Fruit fly (Drosophila melanogaster) whole organism, prepupa: ENCODE data around the gene sav.

Source experiments
- CG10631 ChIP-seq: fragments of 200-800 bp; sonication (Bioruptor generic); optimal IDR thresholded peaks from 2 replicates; lab custom pipeline; 2016; ENCODE audit warnings: missing biosample characterization, missing genetic modification characterization
- CG11294 ChIP-seq: fragments of 200-800 bp; sonication (Bioruptor generic); IDR thresholded peaks from 2 replicates; pipeline ENCODE4 v1.3.6; 2022; ENCODE audit warnings: missing biosample characterization, missing genetic modification characterization
- CG11902 ChIP-seq: fragments of 200-800 bp; sonication (Bioruptor generic); optimal IDR thresholded peaks from 3 replicates; lab custom pipeline; 2016; ENCODE audit warnings: missing biosample characterization, missing genetic modification characterization
- CG1621 ChIP-seq: fragments of 200-800 bp; sonication (Bioruptor generic); optimal IDR thresholded peaks from 3 replicates; lab custom pipeline; 2018; ENCODE audit warnings: missing biosample characterization, mild to moderate bottlenecking, missing genetic modification characterization
- CG16779 ChIP-seq: fragments of 200-800 bp; sonication (Bioruptor generic); optimal IDR thresholded peaks from 3 replicates; lab custom pipeline; 2017; ENCODE audit warnings: missing biosample characterization, mild to moderate bottlenecking, missing genetic modification characterization
- CG3032 ChIP-seq: fragments of 200-800 bp; optimal IDR thresholded peaks from 2 replicates; lab custom pipeline; 2019; ENCODE audit warnings: missing biosample characterization, mild to moderate bottlenecking, missing genetic modification characterization, moderate library complexity
- CG31627 ChIP-seq: fragments of 200-800 bp; sonication (Bioruptor generic); optimal IDR thresholded peaks from 3 replicates; lab custom pipeline; 2016; ENCODE audit warnings: missing biosample characterization, missing genetic modification characterization
- CG32006 ChIP-seq: fragments of 200-800 bp; sonication (Bioruptor generic); optimal IDR thresholded peaks from 3 replicates; lab custom pipeline; 2017; ENCODE audit warnings: missing biosample characterization, mild to moderate bottlenecking, missing genetic modification characterization
- CG4318 ChIP-seq: fragments of 200-800 bp; sonication (Bioruptor generic); optimal IDR thresholded peaks from 3 replicates; lab custom pipeline; 2017; ENCODE audit warnings: missing biosample characterization, mild to moderate bottlenecking, missing genetic modification characterization
- CG6276 ChIP-seq: fragments of 200-800 bp; sonication (Bioruptor generic); optimal IDR thresholded peaks from 2 replicates; lab custom pipeline; 2017; ENCODE audit warnings: missing biosample characterization, mild to moderate bottlenecking, missing genetic modification characterization
- CG6792 ChIP-seq: fragments of 200-800 bp; sonication (Bioruptor generic); optimal IDR thresholded peaks from 3 replicates; lab custom pipeline; 2016; ENCODE audit warnings: missing biosample characterization, missing genetic modification characterization
- CG6808 ChIP-seq: fragments of 200-800 bp; sonication (Bioruptor generic); optimal IDR thresholded peaks from 3 replicates; lab custom pipeline; 2017; ENCODE audit warnings: missing biosample characterization, missing genetic modification characterization, mild to moderate bottlenecking, moderate library complexity, missing genetic modification reagents
- CG9139 ChIP-seq: fragments of 200-800 bp; sonication (Bioruptor generic); optimal IDR thresholded peaks from 3 replicates; lab custom pipeline; 2017; ENCODE audit warnings: missing biosample characterization, mild to moderate bottlenecking, missing genetic modification characterization
- Eip75B ChIP-seq: fragments of 200-800 bp; sonication (Bioruptor generic); optimal IDR thresholded peaks from 3 replicates; lab custom pipeline; 2016; ENCODE audit warnings: missing biosample characterization, missing genetic modification characterization
- Eip78C ChIP-seq: fragments of 200-800 bp; sonication (Bioruptor generic); peaks from one replicate; lab custom pipeline; 2016; ENCODE audit warnings: missing biosample characterization, missing genetic modification characterization
- Ets21C ChIP-seq: fragments of 200-800 bp; sonication (Bioruptor generic); optimal IDR thresholded peaks from 3 replicates; lab custom pipeline; 2016; ENCODE audit warnings: missing biosample characterization, missing genetic modification characterization
- Gug ChIP-seq: fragments of 200-800 bp; sonication (Bioruptor generic); IDR thresholded peaks from 2 replicates; pipeline ENCODE4 v1.3.6; 2022; ENCODE audit warnings: missing biosample characterization, missing genetic modification characterization
- Hr39 ChIP-seq: fragments of 200-800 bp; sonication (Bioruptor generic); optimal IDR thresholded peaks from 2 replicates; lab custom pipeline; 2016; ENCODE audit warnings: missing biosample characterization, missing genetic modification characterization
- Hr4 ChIP-seq: fragments of 200-800 bp; sonication (Bioruptor generic); optimal IDR thresholded peaks from 3 replicates; lab custom pipeline; 2016; ENCODE audit warnings: missing biosample characterization, missing genetic modification characterization
- Lpt ChIP-seq: fragments of 200-800 bp; sonication (Bioruptor generic); optimal IDR thresholded peaks from 3 replicates; lab custom pipeline; 2016; ENCODE audit warnings: missing biosample characterization, missing genetic modification characterization
- Met ChIP-seq: fragments of 200-800 bp; sonication (Bioruptor generic); optimal IDR thresholded peaks from 3 replicates; lab custom pipeline; 2016; ENCODE audit warnings: missing biosample characterization, missing genetic modification characterization
- Sox102F ChIP-seq: fragments of 200-800 bp; sonication (Bioruptor generic); optimal IDR thresholded peaks from 2 replicates; lab custom pipeline; 2016; ENCODE audit warnings: missing biosample characterization, mild to moderate bottlenecking, missing genetic modification characterization
- Sox14 ChIP-seq: fragments of 200-800 bp; sonication (Bioruptor generic); optimal IDR thresholded peaks from 3 replicates; lab custom pipeline; 2016; ENCODE audit warnings: missing biosample characterization, missing genetic modification characterization
- acj6 ChIP-seq: fragments of 200-800 bp; sonication (Bioruptor generic); optimal IDR thresholded peaks from 3 replicates; lab custom pipeline; 2016; ENCODE audit warnings: missing biosample characterization, missing genetic modification characterization
- cyc ChIP-seq: fragments of 200-800 bp; sonication (Bioruptor generic); optimal IDR thresholded peaks from 3 replicates; lab custom pipeline; 2016; ENCODE audit warnings: missing biosample characterization, missing genetic modification characterization
- dsx ChIP-seq: fragments of 200-800 bp; optimal IDR thresholded peaks from 3 replicates; lab custom pipeline; 2019; ENCODE audit warnings: missing biosample characterization, mild to moderate bottlenecking, missing genetic modification characterization, moderate library complexity; ENCODE audit not compliant: poor library complexity, severe bottlenecking
- eg ChIP-seq: fragments of 200-800 bp; sonication (Bioruptor generic); IDR thresholded peaks from 3 replicates; pipeline ENCODE4 v1.3.6; 2022; ENCODE audit warnings: missing biosample characterization, missing genetic modification characterization
- esn ChIP-seq: fragments of 200-800 bp; sonication (Bioruptor generic); optimal IDR thresholded peaks from 2 replicates; lab custom pipeline; 2016; ENCODE audit warnings: missing biosample characterization, mild to moderate bottlenecking, missing genetic modification characterization, moderate library complexity
- fd59A ChIP-seq: fragments of 200-800 bp; sonication (Bioruptor generic); optimal IDR thresholded peaks from 2 replicates; lab custom pipeline; 2017; ENCODE audit warnings: missing biosample characterization, mild to moderate bottlenecking, missing genetic modification characterization, missing genetic modification reagents
- fd85E ChIP-seq: fragments of 200-800 bp; sonication (Bioruptor generic); optimal IDR thresholded peaks from 3 replicates; lab custom pipeline; 2016; ENCODE audit warnings: missing biosample characterization, missing genetic modification characterization
- fkh ChIP-seq: fragments of 200-800 bp; sonication (Bioruptor generic); optimal IDR thresholded peaks from 3 replicates; lab custom pipeline; 2017; ENCODE audit warnings: missing biosample characterization, mild to moderate bottlenecking, missing genetic modification characterization, moderate library complexity
- net ChIP-seq: fragments of 200-800 bp; sonication (Bioruptor generic); optimal IDR thresholded peaks from 3 replicates; lab custom pipeline; 2016; ENCODE audit warnings: missing biosample characterization, missing genetic modification characterization
- salr ChIP-seq, 2 experiments: fragments of 200-800 bp; sonication (Bioruptor generic); optimal IDR thresholded peaks; 3 replicates each; lab custom pipeline; 2016 to 2018; ENCODE audit warnings: missing biosample characterization in 2 of 2, missing genetic modification characterization in 2 of 2, mild to moderate bottlenecking in 1 of 2
- ss ChIP-seq, 2 experiments: fragments of 200-800 bp; sonication (Bioruptor generic); optimal IDR thresholded peaks; 2 replicates in 1 of 2; 3 replicates in 1 of 2; lab custom pipeline; 2017 to 2018; ENCODE audit warnings: mild to moderate bottlenecking in 2 of 2, missing biosample characterization in 2 of 2, missing genetic modification characterization in 2 of 2, moderate library complexity in 1 of 2
- svp ChIP-seq: fragments of 200-800 bp; sonication (Bioruptor generic); peaks from one replicate; lab custom pipeline; 2016; ENCODE audit warnings: missing biosample characterization, missing genetic modification characterization
- vri ChIP-seq: fragments of 200-800 bp; sonication (Bioruptor generic); optimal IDR thresholded peaks from 3 replicates; lab custom pipeline; 2016; ENCODE audit warnings: missing biosample characterization, mild to moderate bottlenecking, missing genetic modification characterization

Gene sav

DNA sequence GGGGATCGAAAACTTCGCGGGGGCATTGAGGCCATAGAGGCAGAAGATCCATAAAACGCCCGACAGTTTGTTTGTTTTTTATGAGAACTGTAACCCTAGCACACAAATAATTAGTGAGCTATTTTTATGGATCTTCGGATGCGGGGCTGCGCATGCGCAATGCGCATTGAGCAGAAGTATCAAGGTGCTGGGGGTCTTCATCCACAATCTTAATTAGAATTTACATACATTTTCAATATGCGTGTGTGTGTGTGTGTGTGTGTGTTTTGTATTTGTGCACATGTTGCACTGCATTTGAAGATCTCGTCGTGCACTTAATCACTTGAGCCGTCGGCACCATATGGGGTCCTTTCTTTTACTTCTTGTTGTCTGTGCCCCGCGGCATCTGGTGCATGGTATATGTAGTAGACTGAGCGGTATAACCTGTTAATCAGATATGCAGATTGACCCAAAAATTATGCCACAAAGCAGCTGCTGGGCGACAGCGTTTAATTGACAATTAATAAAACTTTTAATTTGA lies 18.3 kb downstream of the sav start:
- TF ChIP-seq cyc (GFP tag; lab: Kevin White, UChicago): no peak
- no peak for TF ChIP-seq CG31627
- no peak for TF ChIP-seq Eip78C
- no peak for TF ChIP-seq salr (GFP tag; optimal IDR thresholded peaks at IDR 0.05; lab: Kevin White, UChicago)
- TF ChIP-seq CG6808 (GFP tag; lab: Kevin White, UChicago): no peak
- TF ChIP-seq CG16779 (tag; lab: Kevin White, UChicago): no peak
- TF ChIP-seq CG9139 (GFP tag; lab: Kevin White, UChicago): no peak
- no peak for TF ChIP-seq Eip75B (GFP tag; lab: Kevin White, UChicago)

DNA sequence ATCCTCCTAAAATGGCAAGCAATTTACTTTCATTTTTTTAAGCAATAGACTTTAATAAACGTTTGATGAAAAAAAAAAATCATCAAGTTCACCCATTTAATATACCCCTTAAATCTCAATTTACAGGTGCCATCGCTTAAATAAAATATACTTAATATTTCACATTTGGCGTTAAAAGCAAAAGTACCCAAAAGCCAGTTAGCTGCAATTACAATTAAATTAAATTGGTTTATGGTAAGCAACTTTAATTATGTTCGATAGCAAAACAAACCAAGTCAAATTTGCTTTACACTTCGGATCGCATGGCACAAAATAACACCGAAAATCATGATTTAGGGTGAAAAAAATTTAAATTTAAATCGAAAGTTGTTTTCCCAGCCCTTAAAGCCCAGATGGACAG lies 19.2 kb downstream of the sav start, which contains the start of gene CG13838:
Gene CG13838, plus strand, starts transcription at position 301 of the 400 bp plus-strand sequence.
- no peak for TF ChIP-seq fkh
- TF ChIP-seq fd85E (GFP tag; lab: Kevin White, UChicago): no peak
- no peak for TF ChIP-seq CG11902 (GFP tag; lab: Kevin White, UChicago)
- no peak for TF ChIP-seq Met (GFP tag; lab: Kevin White, UChicago)
- TF ChIP-seq cyc (GFP tag; lab: Kevin White, UChicago): no peak
- TF ChIP-seq Ets21C (GFP tag; lab: Kevin White, UChicago): no peak
- no peak for TF ChIP-seq Sox14 (GFP tag; lab: Kevin White, UChicago)
- TF ChIP-seq net (GFP tag; lab: Kevin White, UChicago): no peak
- TF ChIP-seq CG11294 (GFP tag; lab: Robert Waterston, UW): no peak
- TF ChIP-seq CG4318 (GFP tag; lab: Kevin White, UChicago): no peak
- TF ChIP-seq ss (GFP tag; optimal IDR thresholded peaks at IDR 0.05; lab: Kevin White, UChicago): no peak
- no peak for TF ChIP-seq CG3032
- TF ChIP-seq eg (GFP tag; lab: Robert Waterston, UW): no peak
- no peak for TF ChIP-seq fd59A (GFP tag; lab: Kevin White, UChicago)
- no peak for TF ChIP-seq esn (GFP tag; lab: Kevin White, UChicago)
- no peak for TF ChIP-seq Hr39 (GFP tag; lab: Kevin White, UChicago)
- no peak for TF ChIP-seq CG6276 (GFP tag; lab: Kevin White, UChicago)

DNA sequence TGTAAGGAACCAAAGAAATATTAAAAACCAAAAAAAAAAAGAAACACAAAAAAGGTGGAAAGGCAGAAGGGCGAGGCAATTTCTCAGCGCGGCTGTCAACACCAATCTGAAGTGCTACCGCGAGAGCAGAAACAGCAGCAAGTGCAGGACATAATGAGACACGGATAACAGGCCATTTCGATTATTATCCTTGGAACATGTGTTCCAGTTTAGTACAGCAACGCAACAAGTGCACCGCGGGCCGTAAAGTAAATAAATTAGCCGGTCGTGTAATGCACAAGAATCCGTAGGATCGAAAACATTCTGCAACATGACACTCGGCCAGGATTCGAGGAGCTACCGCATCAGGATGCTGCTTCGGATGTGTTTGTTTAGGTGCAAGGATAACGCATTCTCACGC lies 23.0 kb downstream of the sav start:
- TF ChIP-seq svp (GFP tag; lab: Kevin White, UChicago) (peak; percentile 13), cyc (GFP tag; lab: Kevin White, UChicago) (no peak)

DNA sequence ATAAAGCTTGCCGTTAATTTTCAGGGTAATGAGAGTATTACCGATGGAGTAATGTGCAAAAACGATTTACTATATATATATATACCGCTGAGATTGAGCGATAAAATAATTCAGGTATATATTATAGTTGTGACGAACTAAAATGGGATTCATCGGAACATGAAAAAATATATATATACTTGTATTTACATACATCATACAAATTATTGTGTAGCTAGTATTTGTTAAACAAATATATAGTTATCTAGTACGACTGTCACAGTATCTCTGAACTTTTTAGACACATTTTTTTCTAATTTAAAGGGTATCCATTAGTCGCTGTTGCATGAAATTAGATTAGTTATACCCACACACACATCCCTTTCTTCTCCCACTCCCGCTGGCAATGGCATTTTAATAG lies 24.8 kb downstream of the sav start:
- TF ChIP-seq vri (GFP tag; lab: Kevin White, UChicago) (no peak), Eip78C (peak; percentile 62)

DNA sequence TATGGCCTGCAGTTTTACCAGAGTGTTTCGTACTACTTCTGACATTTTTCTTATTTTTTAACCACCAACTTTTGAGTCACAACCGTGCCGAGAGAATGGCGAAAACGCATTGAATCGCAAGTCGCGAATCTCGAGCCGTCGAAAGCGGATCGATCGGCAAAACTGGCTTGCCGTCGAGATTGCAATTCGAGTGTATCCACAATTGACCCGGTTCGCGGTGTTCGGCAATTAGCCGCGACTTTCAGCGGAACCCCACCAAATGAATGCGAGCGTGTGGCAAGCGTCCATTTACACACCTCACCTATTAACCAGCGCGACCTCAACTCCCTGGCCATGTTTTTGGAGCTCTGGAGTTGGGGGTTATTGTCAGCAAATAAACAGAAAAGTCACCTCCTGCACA lies 25.6 kb downstream of the sav start, which contains the start of gene CG13833:
Gene CG13833, minus strand, starts transcription at position 101 of the 400 bp plus-strand sequence.
- TF ChIP-seq fkh (no peak), Ets21C (GFP tag; lab: Kevin White, UChicago) (no peak), Gug (GFP tag; lab: Robert Waterston, UW) (no peak), CG4318 (GFP tag; lab: Kevin White, UChicago) (no peak), Eip78C (peak; percentile 28)

DNA sequence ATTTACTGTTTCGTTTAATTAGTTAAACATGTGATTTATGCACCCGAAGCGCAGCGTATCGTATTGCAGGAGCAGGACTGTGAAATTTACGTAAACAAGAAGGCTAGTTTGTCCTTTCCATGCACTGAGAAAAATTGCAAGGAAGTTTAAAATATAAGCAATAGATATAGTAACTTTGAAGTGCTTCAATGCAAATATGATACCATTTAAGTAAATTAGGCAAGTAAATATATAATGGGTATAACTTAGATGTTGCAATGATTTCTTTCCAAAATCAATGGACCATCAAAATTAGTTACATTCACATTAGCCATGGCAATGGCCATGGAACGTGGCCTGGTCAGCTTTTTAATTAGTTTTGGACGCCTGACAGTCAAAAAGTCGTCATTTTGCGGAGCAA lies 30.2 kb downstream of the sav start:
- TF ChIP-seq eg (GFP tag; lab: Robert Waterston, UW): no peak
- no peak for TF ChIP-seq esn (GFP tag; lab: Kevin White, UChicago)
- peak; percentile 10 for TF ChIP-seq Eip78C

DNA sequence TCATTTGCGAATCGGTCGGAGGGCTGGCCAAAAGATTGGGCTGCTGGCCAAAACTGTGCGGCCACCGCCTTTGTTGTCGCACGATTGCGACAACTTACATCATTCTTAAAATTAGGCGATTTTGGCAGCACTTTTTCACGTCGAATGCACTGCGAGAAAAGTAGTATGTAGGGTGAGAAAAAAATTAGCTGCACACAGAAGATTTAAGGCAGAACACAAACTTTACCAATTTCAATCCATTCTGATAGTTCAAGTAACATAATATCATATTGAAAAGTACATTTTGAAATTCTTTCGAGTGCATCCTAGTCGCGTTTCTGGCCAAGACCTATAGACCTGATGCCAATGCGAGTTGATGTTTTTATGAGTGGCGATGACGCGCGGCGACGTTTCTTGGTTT lies 32.6 kb downstream of the sav start:
- TF ChIP-seq Lpt (GFP tag; lab: Kevin White, UChicago): no peak
- no peak for TF ChIP-seq dsx
- no peak for TF ChIP-seq CG10631 (GFP tag; lab: Kevin White, UChicago)
- peak; percentile 47; the same call in 2 of the 3 replicates for TF ChIP-seq eg (GFP tag; lab: Robert Waterston, UW)
- TF ChIP-seq CG3032: no peak
- TF ChIP-seq CG1621 (tag; lab: Kevin White, UChicago): no peak
- no peak for TF ChIP-seq CG6792 (GFP tag; lab: Kevin White, UChicago)
- no peak for TF ChIP-seq acj6 (GFP tag; lab: Kevin White, UChicago)
- no peak for TF ChIP-seq Sox102F (GFP tag; lab: Kevin White, UChicago)
- TF ChIP-seq net (GFP tag; lab: Kevin White, UChicago): no peak
- TF ChIP-seq Gug (GFP tag; lab: Robert Waterston, UW): 0 out of 2 replicates have a peak, but pooled peaks have one; percentile 24
- no peak for TF ChIP-seq Ets21C (GFP tag; lab: Kevin White, UChicago)
- peak; percentile 15 for TF ChIP-seq CG32006 (GFP tag; lab: Kevin White, UChicago)
- no peak for TF ChIP-seq cyc (GFP tag; lab: Kevin White, UChicago)
- TF ChIP-seq Hr4: peak; percentile 15
- peak; percentile 10 for TF ChIP-seq Eip78C
